Worm (Caenorhabditis elegans): Measurements from ENCODE around the gene F54H12.8.

DNA sequence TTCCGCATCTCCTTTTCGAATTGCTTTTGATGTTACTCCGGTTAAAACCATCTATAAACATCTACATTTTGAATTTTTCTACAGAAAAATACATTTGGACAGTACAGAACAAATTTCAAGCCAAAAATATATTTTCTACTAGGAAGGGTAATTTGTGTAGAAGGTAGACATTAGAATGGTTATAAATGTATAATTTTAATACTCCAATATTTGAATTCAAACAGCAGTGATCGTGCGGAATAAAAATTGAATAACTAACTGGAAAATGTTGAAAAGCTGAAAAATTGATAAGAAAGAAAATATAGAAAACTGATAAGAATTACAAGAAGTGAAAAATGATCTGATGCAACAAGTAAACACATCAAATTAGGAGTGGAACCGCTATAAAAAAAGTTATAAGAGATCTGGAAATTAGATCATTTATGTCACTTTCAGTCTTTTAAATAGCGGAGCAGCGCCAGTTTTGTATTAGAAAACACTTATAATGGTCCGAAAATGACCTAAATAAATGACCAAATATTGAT, 22.0 kb downstream of the F54H12.8 start, which contains the start of gene gsto-1:
- no peak for TF ChIP-seq ama-1 (optimal IDR thresholded peaks at IDR 0.05)
- TF ChIP-seq B0310.2 (tag; optimal IDR thresholded peaks at IDR 0.05) = no peak
- no peak for TF ChIP-seq F13C5.2 (tag; optimal IDR thresholded peaks at IDR 0.05)
- no peak for TF ChIP-seq pes-1 (GFP tag; IDR thresholded peaks at IDR 0.05)
- TF ChIP-seq flt-1 (GFP tag; IDR thresholded peaks at IDR 0.05) = no peak
- no peak for TF ChIP-seq ceh-13 (GFP tag; optimal IDR thresholded peaks at IDR 0.05)
- TF ChIP-seq tra-4 (tag; optimal IDR thresholded peaks at IDR 0.05) = no peak
- TF ChIP-seq hnd-1 (tag; optimal IDR thresholded peaks at IDR 0.05) = no peak
- TF ChIP-seq scrt-1 (GFP tag; IDR thresholded peaks at IDR 0.05) = no peak
- TF ChIP-seq aly-1 (tag; optimal IDR thresholded peaks at IDR 0.05) = no peak
- no peak for TF ChIP-seq ceh-36 (tag; optimal IDR thresholded peaks at IDR 0.05)
- no peak for TF ChIP-seq tbx-11 (GFP tag; IDR thresholded peaks at IDR 0.05)

Data from whole organism, early embryonic.